Fruit fly (Drosophila melanogaster) S2 (cell line): ENCODE data around the gene flr.

Source experiments
- CG8478 ChIP-seq: fragments of >200 bp; optimal IDR thresholded peaks from 2 replicates; lab custom pipeline; 2018
- CTCF ChIP-seq, 2 experiments: fragments of >200 bp; optimal IDR thresholded peaks; 2 replicates each; lab custom pipeline; 2018

DNA sequence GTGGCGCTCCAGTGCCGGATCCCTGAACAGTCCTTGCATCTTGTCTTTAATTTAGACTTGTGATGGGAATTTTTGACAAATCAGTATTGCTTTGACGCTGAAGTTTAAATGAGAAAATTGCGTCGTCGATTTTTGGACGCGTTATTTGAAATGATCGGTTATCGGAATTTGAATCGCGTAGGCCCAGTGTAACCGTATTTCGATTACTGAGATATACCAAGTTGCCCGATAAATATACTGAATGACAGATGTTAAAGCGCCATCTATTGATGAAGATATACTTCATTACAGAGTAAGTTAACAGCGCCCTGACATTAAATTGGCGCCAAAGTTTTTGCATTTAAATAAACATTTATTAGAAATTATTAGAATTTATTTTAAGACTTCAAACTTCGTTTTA lies 22.8 kb upstream of the flr start, which contains the start of gene Poc1:
- TF ChIP-seq CG8478 (no peak), CTCF (optimal IDR thresholded peaks at IDR 0.05; lab: Kevin White, UChicago) (peak; percentile 91 to 92)
